Worm (Caenorhabditis elegans): ENCODE data around the gene mrp-4.

DNA sequence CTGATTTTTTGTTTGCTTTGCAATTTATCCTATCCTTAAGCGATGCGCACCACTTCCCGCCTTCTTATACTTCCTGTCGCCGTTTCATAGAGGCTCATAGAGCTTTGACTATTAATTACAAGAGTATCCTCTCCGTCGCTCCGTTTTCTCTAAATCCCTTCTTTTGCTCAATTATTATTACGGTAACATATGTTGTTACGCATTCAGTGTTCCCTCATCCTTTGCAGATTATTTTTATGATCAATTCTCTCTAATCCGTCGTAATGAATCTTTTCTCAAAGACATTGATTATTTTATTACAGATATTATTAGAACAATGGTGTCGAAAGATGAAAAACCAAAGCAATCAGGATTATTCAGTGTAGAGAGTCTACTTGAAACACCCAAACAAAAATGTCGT lies 37.1 kb upstream of the mrp-4 start, which contains the start of gene vab-15:
- TF ChIP-seq ces-1 (GFP tag; optimal IDR thresholded peaks at IDR 0.05) (no peak), snpc-4 (tag; optimal IDR thresholded peaks at IDR 0.05) (no peak), lin-13 (tag; optimal IDR thresholded peaks at IDR 0.05) (no peak), mab-5 (tag; optimal IDR thresholded peaks at IDR 0.05) (no peak), nhr-76 (tag; optimal IDR thresholded peaks at IDR 0.05) (no peak), lsy-2 (tag; optimal IDR thresholded peaks at IDR 0.05) (no peak), unc-39 (tag; optimal IDR thresholded peaks at IDR 0.05) (no peak), pha-4 (tag; optimal IDR thresholded peaks at IDR 0.05) (no peak), unc-62 (GFP tag; optimal IDR thresholded peaks at IDR 0.05) (no peak), hlh-1 (tag; optimal IDR thresholded peaks at IDR 0.05) (no peak)

All from whole organism, mixed stage, embryonic.